Worm (Caenorhabditis elegans): Measurements from ENCODE around the gene mdmh-35.

mdmh-35 gene

ce11 chrII:7813645-7814044 lies 41.9 kb downstream of the mdmh-35 start:
- TF ChIP-seq scrt-1 (GFP tag; IDR thresholded peaks at IDR 0.05), result no peak
- TF ChIP-seq hmbx-1 (tag; optimal IDR thresholded peaks at IDR 0.05), result no peak
- TF ChIP-seq tra-4 (tag; optimal IDR thresholded peaks at IDR 0.05), result no peak
- TF ChIP-seq tbx-11 (GFP tag; IDR thresholded peaks at IDR 0.05), result no peak
- no peak for TF ChIP-seq B0310.2 (tag; optimal IDR thresholded peaks at IDR 0.05)
- TF ChIP-seq hmg-4 (GFP tag; optimal IDR thresholded peaks at IDR 0.05), result no peak
- TF ChIP-seq ets-7 (tag; optimal IDR thresholded peaks at IDR 0.05), result no peak
- no peak for TF ChIP-seq ceh-13 (GFP tag; optimal IDR thresholded peaks at IDR 0.05)
- no peak for TF ChIP-seq sea-1 (GFP tag; conservative IDR thresholded peaks at IDR 0.05)
- TF ChIP-seq tbx-37 (GFP tag; conservative IDR thresholded peaks at IDR 0.05), result no peak

- TF ChIP-seq tbx-11 (GFP tag; IDR thresholded peaks at IDR 0.05), result no peak
- no peak for TF ChIP-seq hmbx-1 (tag; optimal IDR thresholded peaks at IDR 0.05)
- TF ChIP-seq sea-1 (GFP tag; conservative IDR thresholded peaks at IDR 0.05), result 0 out of 2 replicates have a peak, but pooled peaks have one; percentile 40
- TF ChIP-seq pes-1 (GFP tag; IDR thresholded peaks at IDR 0.05), result no peak
- peak; percentile 46 for TF ChIP-seq hmg-4 (GFP tag; optimal IDR thresholded peaks at IDR 0.05)
- no peak for TF ChIP-seq tra-4 (tag; optimal IDR thresholded peaks at IDR 0.05)
- TF ChIP-seq ama-1 (optimal IDR thresholded peaks at IDR 0.05), result no peak
- TF ChIP-seq ceh-13 (GFP tag; optimal IDR thresholded peaks at IDR 0.05), result no peak
These were observed 42.3 kb downstream of the mdmh-35 start for ce11 chrII:7813237-7813636.

- TF ChIP-seq aly-1 (tag; optimal IDR thresholded peaks at IDR 0.05), result no peak
- TF ChIP-seq pes-1 (GFP tag; IDR thresholded peaks at IDR 0.05), result no peak
- peak; percentile 34 for TF ChIP-seq ceh-36 (tag; optimal IDR thresholded peaks at IDR 0.05)
- no peak for TF ChIP-seq ceh-13 (GFP tag; optimal IDR thresholded peaks at IDR 0.05)
- TF ChIP-seq tbx-37 (GFP tag; conservative IDR thresholded peaks at IDR 0.05), result no peak
- peak; percentile 3 for TF ChIP-seq hmbx-1 (tag; optimal IDR thresholded peaks at IDR 0.05)
- no peak for TF ChIP-seq ama-1 (optimal IDR thresholded peaks at IDR 0.05)
- peak; percentile 46 for TF ChIP-seq B0310.2 (tag; optimal IDR thresholded peaks at IDR 0.05)
- TF ChIP-seq sea-1 (GFP tag; conservative IDR thresholded peaks at IDR 0.05), result no peak; the same call in 1 of the 2 replicates
- peak; percentile 29 for TF ChIP-seq hmg-4 (GFP tag; optimal IDR thresholded peaks at IDR 0.05)
- no peak for TF ChIP-seq ets-7 (tag; optimal IDR thresholded peaks at IDR 0.05)
- TF ChIP-seq F13C5.2 (tag; optimal IDR thresholded peaks at IDR 0.05), result no peak
- TF ChIP-seq flt-1 (GFP tag; IDR thresholded peaks at IDR 0.05), result no peak
These were observed 43.2 kb downstream of the mdmh-35 start for ce11 chrII:7812332-7812731.

ce11 chrII:7810869-7811543 lies 44.5 kb downstream of the mdmh-35 start, which contains the start of gene cki-1:
cki-1 (plus strand) TSS chrII:7811240.
- TF ChIP-seq ama-1 (optimal IDR thresholded peaks at IDR 0.05) (no peak), aly-1 (tag; optimal IDR thresholded peaks at IDR 0.05) (peak; percentile 81), pes-1 (GFP tag; IDR thresholded peaks at IDR 0.05) (peak; percentile 50), sea-1 (GFP tag; conservative IDR thresholded peaks at IDR 0.05) (0 out of 2 replicates have a peak, but pooled peaks have one; percentile 49), F13C5.2 (tag; optimal IDR thresholded peaks at IDR 0.05) (no peak), hmbx-1 (tag; optimal IDR thresholded peaks at IDR 0.05) (no peak), flt-1 (GFP tag; IDR thresholded peaks at IDR 0.05) (0 out of 2 replicates have a peak, but pooled peaks have one; percentile 40), B0310.2 (tag; optimal IDR thresholded peaks at IDR 0.05) (peak; percentile 44), scrt-1 (GFP tag; IDR thresholded peaks at IDR 0.05) (0 out of 2 replicates have a peak, but pooled peaks have one; percentile 43), hmg-4 (GFP tag; optimal IDR thresholded peaks at IDR 0.05) (peak; percentile 72), tbx-11 (GFP tag; IDR thresholded peaks at IDR 0.05) (no peak), ceh-36 (tag; optimal IDR thresholded peaks at IDR 0.05) (peak; percentile 36)

- no peak for TF ChIP-seq hnd-1 (tag; optimal IDR thresholded peaks at IDR 0.05)
- no peak for TF ChIP-seq hmbx-1 (tag; optimal IDR thresholded peaks at IDR 0.05)
- TF ChIP-seq sea-1 (GFP tag; conservative IDR thresholded peaks at IDR 0.05), result no peak
- TF ChIP-seq flt-1 (GFP tag; IDR thresholded peaks at IDR 0.05), result no peak
- TF ChIP-seq ceh-36 (tag; optimal IDR thresholded peaks at IDR 0.05), result no peak
- TF ChIP-seq tra-4 (tag; optimal IDR thresholded peaks at IDR 0.05), result no peak
- no peak for TF ChIP-seq B0310.2 (tag; optimal IDR thresholded peaks at IDR 0.05)
- no peak for TF ChIP-seq scrt-1 (GFP tag; IDR thresholded peaks at IDR 0.05)
These were observed 45.2 kb downstream of the mdmh-35 start for ce11 chrII:7810162-7810868.

- no peak for TF ChIP-seq ceh-13 (GFP tag; optimal IDR thresholded peaks at IDR 0.05)
- no peak for TF ChIP-seq ama-1 (optimal IDR thresholded peaks at IDR 0.05)
- TF ChIP-seq tbx-11 (GFP tag; IDR thresholded peaks at IDR 0.05), result no peak
- TF ChIP-seq tra-4 (tag; optimal IDR thresholded peaks at IDR 0.05), result peak; percentile 3
- TF ChIP-seq hmbx-1 (tag; optimal IDR thresholded peaks at IDR 0.05), result no peak
- TF ChIP-seq pes-1 (GFP tag; IDR thresholded peaks at IDR 0.05), result no peak
- no peak for TF ChIP-seq tbx-37 (GFP tag; conservative IDR thresholded peaks at IDR 0.05)
- TF ChIP-seq scrt-1 (GFP tag; IDR thresholded peaks at IDR 0.05), result no peak
- TF ChIP-seq ceh-36 (tag; optimal IDR thresholded peaks at IDR 0.05), result peak; percentile 4
- TF ChIP-seq hmg-4 (GFP tag; optimal IDR thresholded peaks at IDR 0.05), result peak; percentile 58
- no peak for TF ChIP-seq B0310.2 (tag; optimal IDR thresholded peaks at IDR 0.05)
- TF ChIP-seq flt-1 (GFP tag; IDR thresholded peaks at IDR 0.05), result no peak
- no peak for TF ChIP-seq F13C5.2 (tag; optimal IDR thresholded peaks at IDR 0.05)
- no peak for TF ChIP-seq sea-1 (GFP tag; conservative IDR thresholded peaks at IDR 0.05)
These were observed 46.1 kb downstream of the mdmh-35 start for ce11 chrII:7809358-7809914.

- no peak for TF ChIP-seq hmg-4 (GFP tag; optimal IDR thresholded peaks at IDR 0.05)
- TF ChIP-seq aly-1 (tag; optimal IDR thresholded peaks at IDR 0.05), result no peak
- no peak for TF ChIP-seq hmbx-1 (tag; optimal IDR thresholded peaks at IDR 0.05)
- no peak for TF ChIP-seq tra-4 (tag; optimal IDR thresholded peaks at IDR 0.05)
- no peak for TF ChIP-seq tbx-11 (GFP tag; IDR thresholded peaks at IDR 0.05)
- no peak for TF ChIP-seq sea-1 (GFP tag; conservative IDR thresholded peaks at IDR 0.05)
- no peak for TF ChIP-seq tbx-37 (GFP tag; conservative IDR thresholded peaks at IDR 0.05)
- TF ChIP-seq flt-1 (GFP tag; IDR thresholded peaks at IDR 0.05), result no peak
- TF ChIP-seq B0310.2 (tag; optimal IDR thresholded peaks at IDR 0.05), result no peak
- no peak for TF ChIP-seq ceh-13 (GFP tag; optimal IDR thresholded peaks at IDR 0.05)
- TF ChIP-seq ceh-36 (tag; optimal IDR thresholded peaks at IDR 0.05), result no peak
- TF ChIP-seq ets-7 (tag; optimal IDR thresholded peaks at IDR 0.05), result no peak
- TF ChIP-seq scrt-1 (GFP tag; IDR thresholded peaks at IDR 0.05), result no peak
- TF ChIP-seq ama-1 (optimal IDR thresholded peaks at IDR 0.05), result no peak
- TF ChIP-seq F13C5.2 (tag; optimal IDR thresholded peaks at IDR 0.05), result no peak
- TF ChIP-seq hnd-1 (tag; optimal IDR thresholded peaks at IDR 0.05), result no peak
- no peak for TF ChIP-seq pes-1 (GFP tag; IDR thresholded peaks at IDR 0.05)
These were observed 46.6 kb downstream of the mdmh-35 start for ce11 chrII:7808950-7809349.

All from whole organism, early embryonic.